In genomic region chr2L:10263343-10263744, dm6 we compare ENCODE assay signal across 1 fruit fly cellular context.
A peak's percentile ranks its signal among the peaks of the same experiment; 100 is the strongest.
TF ChIP-seq lines count a peak whose summit lies in the region.

TSS of gene Rsf1 (minus strand) at chr2L:10263554.

TF ChIP-seq in whole organism, embryonic, 481 proteins besides CTCF, POLR2A, EP300 and RAD21 (continued from another document):
- TF ChIP-seq row (GFP tag; IDR thresholded peaks at IDR 0.05; lab: Robert Waterston, UW) (peak; percentile 62; the same call in 2 of the 3 replicates), pzg (GFP tag; optimal IDR thresholded peaks at IDR 0.05; lab: Kevin White, UChicago) (peak; percentile 38), pfk (GFP tag; optimal IDR thresholded peaks at IDR 0.05; lab: Kevin White, UChicago) (peak; percentile 92), Usf (GFP tag; optimal IDR thresholded peaks at IDR 0.05; lab: Kevin White, UChicago) (no peak), onecut (GFP tag; IDR thresholded peaks at IDR 0.05; lab: Robert Waterston, UW) (peak; percentile 96), CG3281 (GFP tag; optimal IDR thresholded peaks at IDR 0.05; lab: Kevin White, UChicago) (peak; percentile 75), phol (tag; optimal IDR thresholded peaks at IDR 0.05; lab: Kevin White, UChicago) (peak; percentile 21), Taf1 (GFP tag; IDR thresholded peaks at IDR 0.05; lab: Robert Waterston, UW) (no peak), nmo (GFP tag; optimal IDR thresholded peaks at IDR 0.05; lab: Kevin White, UChicago) (peak; percentile 21), wek (GFP tag; optimal IDR thresholded peaks at IDR 0.05; lab: Kevin White, UChicago) (peak; percentile 22), YL-1 (GFP tag; optimal IDR thresholded peaks at IDR 0.05; lab: Kevin White, UChicago) (peak; percentile 78), nom (GFP tag; optimal IDR thresholded peaks at IDR 0.05; lab: Kevin White, UChicago) (peak; percentile 1), schlank (tag; optimal IDR thresholded peaks at IDR 0.05; lab: Kevin White, UChicago) (no peak), bab2 (GFP tag; optimal IDR thresholded peaks at IDR 0.05; lab: Kevin White, UChicago) (no peak), gro (GFP tag; optimal IDR thresholded peaks at IDR 0.05; lab: Kevin White, UChicago) (no peak)
